Worm (Caenorhabditis elegans) whole organism, late embryonic: ENCODE measurements around the gene unc-130.

Experiments
- K02D7.2 ChIP-seq: sonication (generic microtip); optimal IDR thresholded peaks from 2 replicates; lab custom pipeline; 2017; ENCODE audit warnings: mild to moderate bottlenecking, missing genetic modification characterization, missing compliant biosample characterization
- Y22D7AL.16 ChIP-seq: sonication (generic microtip); optimal IDR thresholded peaks from 2 replicates; lab custom pipeline; 2016; ENCODE audit warnings: missing genetic modification characterization, missing compliant biosample characterization
- ceh-18 ChIP-seq: sonication (generic microtip); optimal IDR thresholded peaks from 2 replicates; lab custom pipeline; 2016; ENCODE audit warnings: missing genetic modification characterization, missing compliant biosample characterization
- ceh-31 ChIP-seq: sonication (generic microtip); optimal IDR thresholded peaks from 2 replicates; lab custom pipeline; 2016; ENCODE audit warnings: missing genetic modification characterization, missing compliant biosample characterization
- ceh-45 ChIP-seq: fragments of 200-800 bp; sonication (Bioruptor generic); IDR thresholded peaks from 2 replicates; pipeline ENCODE4 v1.3.6; 2022; ENCODE audit warnings: missing genetic modification reagents, missing genetic modification characterization, missing compliant biosample characterization
- ceh-6 ChIP-seq: fragments of 200-800 bp; sonication (Bioruptor generic); optimal IDR thresholded peaks from 2 replicates; lab custom pipeline; 2018; ENCODE audit warnings: mild to moderate bottlenecking, missing genetic modification characterization, missing compliant biosample characterization
- ceh-9 ChIP-seq: sonication (generic microtip); optimal IDR thresholded peaks from 2 replicates; lab custom pipeline; 2016; ENCODE audit warnings: mild to moderate bottlenecking, missing genetic modification characterization, inconsistent platforms, missing compliant biosample characterization
- elt-4 ChIP-seq: sonication (generic microtip); optimal IDR thresholded peaks from 2 replicates; lab custom pipeline; 2016; ENCODE audit warnings: missing genetic modification characterization, missing compliant biosample characterization
- fax-1 ChIP-seq: sonication (generic microtip); optimal IDR thresholded peaks from 2 replicates; lab custom pipeline; 2016; ENCODE audit warnings: missing genotype, missing genetic modification characterization, missing compliant biosample characterization
- lin-11 ChIP-seq: fragments of 200-800 bp; sonication (Bioruptor generic); optimal IDR thresholded peaks from 2 replicates; lab custom pipeline; 2018; ENCODE audit warnings: mild to moderate bottlenecking, missing genetic modification characterization, missing compliant biosample characterization
- nfya-1 ChIP-seq: sonication (generic microtip); optimal IDR thresholded peaks from 2 replicates; lab custom pipeline; 2017; ENCODE audit warnings: missing genetic modification characterization, mild to moderate bottlenecking, missing compliant biosample characterization, antibody characterized with exemption, moderate library complexity
- pha-2 ChIP-seq: sonication (generic microtip); optimal IDR thresholded peaks from 2 replicates; lab custom pipeline; 2017; ENCODE audit warnings: mild to moderate bottlenecking, missing genetic modification characterization, missing compliant biosample characterization
- pha-4 ChIP-seq: fragments of 150-350 bp; optimal IDR thresholded peaks from 2 replicates; lab custom pipeline; 2018; ENCODE audit warnings: missing biosample characterization, missing genetic modification reagents, missing genetic modification characterization
- pros-1 ChIP-seq: fragments of 150-350 bp; optimal IDR thresholded peaks from 2 replicates; lab custom pipeline; 2014; ENCODE audit warnings: missing biosample characterization, missing genetic modification reagents, missing genetic modification characterization
- sox-2 ChIP-seq: fragments of 200-800 bp; sonication (Bioruptor generic); IDR thresholded peaks from 2 replicates; pipeline ENCODE4 v1.3.6; 2022; ENCODE audit warnings: missing genetic modification reagents, missing genetic modification characterization, missing compliant biosample characterization
- sox-4 ChIP-seq: sonication (generic microtip); optimal IDR thresholded peaks from 2 replicates; lab custom pipeline; 2017; ENCODE audit warnings: mild to moderate bottlenecking, missing genetic modification characterization, inconsistent platforms, missing compliant biosample characterization
- syd-9 ChIP-seq: sonication (generic microtip); optimal IDR thresholded peaks from 2 replicates; lab custom pipeline; 2016; ENCODE audit warnings: mild to moderate bottlenecking, missing genetic modification characterization, moderate library complexity, missing compliant biosample characterization
- unc-42 ChIP-seq: sonication (generic microtip); optimal IDR thresholded peaks from 2 replicates; lab custom pipeline; 2016; ENCODE audit warnings: missing genotype, missing genetic modification characterization, missing compliant biosample characterization
- unc-55 ChIP-seq: sonication (generic microtip); optimal IDR thresholded peaks from 2 replicates; lab custom pipeline; 2017; ENCODE audit warnings: missing biosample characterization, missing genetic modification reagents, missing genetic modification characterization

The unc-130 gene

DNA sequence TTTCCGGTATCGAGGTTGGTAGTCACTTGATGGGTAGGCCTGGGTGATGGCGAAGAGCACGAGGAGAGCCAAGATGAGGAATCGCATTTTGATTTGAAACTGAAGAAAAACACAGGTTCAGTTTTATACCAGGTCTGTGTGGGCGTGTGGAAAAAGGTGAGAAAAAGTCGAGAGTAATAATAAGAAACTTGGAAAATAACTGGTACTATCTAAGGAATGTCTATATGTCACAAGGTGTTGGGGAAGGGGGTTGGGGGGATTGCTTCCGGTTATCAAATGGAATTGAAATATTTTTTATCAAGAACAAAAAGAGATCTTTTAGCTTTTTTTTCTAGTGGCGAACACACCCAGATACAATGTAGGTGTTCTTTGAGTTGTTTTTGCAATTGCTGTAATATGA lies 37.8 kb downstream of the unc-130 start, which contains the start of gene nlp-51:
nlp-51 (minus strand) TSS at position 101 of the 400 bp plus-strand sequence.
- TF ChIP-seq fax-1 (tag; lab: Kevin White, UChicago) (no peak), ceh-6 (GFP tag; lab: Kevin White, UChicago) (no peak), pros-1 (tag; lab: Kevin White, UChicago) (no peak), pha-4 (tag; lab: Kevin White, UChicago) (no peak), ceh-18 (tag; lab: Kevin White, UChicago) (no peak), ceh-31 (tag; lab: Kevin White, UChicago) (no peak), K02D7.2 (tag; lab: Kevin White, UChicago) (no peak), sox-2 (GFP tag; lab: Robert Waterston, UW) (no peak), nfya-1 (tag; lab: Kevin White, UChicago) (no peak), syd-9 (tag; lab: Kevin White, UChicago) (no peak), ceh-45 (GFP tag; lab: Robert Waterston, UW) (no peak), unc-55 (no peak), pha-2 (no peak), Y22D7AL.16 (tag; lab: Kevin White, UChicago) (no peak), ceh-9 (tag; lab: Kevin White, UChicago) (no peak), sox-4 (tag; lab: Kevin White, UChicago) (no peak)

DNA sequence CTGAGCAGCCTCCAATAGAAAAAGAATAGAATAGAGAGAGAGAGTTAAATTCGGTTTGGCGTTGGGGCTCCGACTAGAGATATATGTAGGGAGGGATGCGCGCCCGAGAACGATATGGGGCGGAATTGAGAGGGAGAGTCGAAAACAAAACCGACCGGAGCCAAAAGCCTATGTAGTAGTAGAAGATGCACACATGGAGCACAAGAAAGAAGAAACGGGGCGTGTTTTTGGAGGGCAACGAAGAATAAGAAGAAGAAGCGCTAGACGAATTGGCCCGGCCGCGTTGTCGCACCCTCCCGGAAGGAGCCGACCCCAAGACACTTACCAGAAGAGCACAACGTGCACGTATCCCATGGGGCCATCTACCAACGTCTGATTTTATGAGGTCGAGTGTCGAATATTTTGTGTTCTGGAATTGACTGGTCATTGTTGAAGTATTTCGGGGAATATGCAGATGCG lies 47.3 kb downstream of the unc-130 start, which contains the start of gene tag-180:
tag-180 (minus strand) TSS at position 409 of the 459 bp plus-strand sequence.
- TF ChIP-seq elt-4 (tag; lab: Kevin White, UChicago) (peak; percentile 28), lin-11 (tag; lab: Kevin White, UChicago) (no peak), ceh-31 (tag; lab: Kevin White, UChicago) (peak; percentile 33), unc-42 (tag; lab: Kevin White, UChicago) (peak; percentile 37)

DNA sequence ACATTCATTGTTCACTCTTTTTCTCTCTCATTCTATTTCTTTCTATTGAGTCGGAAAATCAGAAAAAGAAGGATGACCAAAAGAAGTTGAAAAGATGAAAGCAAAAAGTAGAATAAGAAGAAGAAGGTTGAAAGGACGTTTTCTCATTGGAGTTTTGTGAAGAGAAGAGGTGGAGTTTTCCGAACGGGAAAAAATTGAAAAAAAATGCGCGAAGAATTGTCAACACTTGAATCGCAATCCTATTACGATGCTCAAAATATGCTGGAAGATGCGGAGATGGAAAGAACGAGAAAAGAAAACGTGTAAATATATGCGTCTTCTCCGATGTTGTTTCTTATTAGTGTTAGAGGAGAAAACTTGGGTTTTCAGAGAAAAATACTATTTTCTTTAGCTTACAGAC lies 51.6 kb downstream of the unc-130 start:
- TF ChIP-seq pros-1 (tag; lab: Kevin White, UChicago), result no peak
- TF ChIP-seq unc-42 (tag; lab: Kevin White, UChicago), result peak; percentile 19
